Fruit fly (Drosophila melanogaster): ENCODE results near the gene tna.

The tna gene

dm6 chr3L:10898256-10898735, 63.0 kb downstream of the tna start (continued):
- TF ChIP-seq CG4424 (GFP tag; optimal IDR thresholded peaks at IDR 0.05), result no peak
- TF ChIP-seq repo (GFP tag; optimal IDR thresholded peaks at IDR 0.05), result no peak
- no peak for TF ChIP-seq CG4820 (GFP tag; optimal IDR thresholded peaks at IDR 0.05)
- no peak for TF ChIP-seq CG10979 (tag; optimal IDR thresholded peaks at IDR 0.05)
- no peak for TF ChIP-seq kni (GFP tag; optimal IDR thresholded peaks at IDR 0.05)
- no peak for TF ChIP-seq ci (GFP tag; IDR thresholded peaks at IDR 0.05)
- no peak for TF ChIP-seq ems (GFP tag; optimal IDR thresholded peaks at IDR 0.05)
- TF ChIP-seq CG6272 (GFP tag; IDR thresholded peaks at IDR 0.05), result no peak
- TF ChIP-seq br (optimal IDR thresholded peaks at IDR 0.05), result no peak
- TF ChIP-seq bbx (GFP tag; IDR thresholded peaks at IDR 0.05; ENCODE audit: partially characterized antibody), result no peak
- no peak for TF ChIP-seq CG34376 (GFP tag; optimal IDR thresholded peaks at IDR 0.05)
- no peak for TF ChIP-seq cwo (GFP tag; optimal IDR thresholded peaks at IDR 0.05)
- no peak for TF ChIP-seq ham (GFP tag; IDR thresholded peaks at IDR 0.05)
- no peak for TF ChIP-seq NFAT (GFP tag; IDR thresholded peaks at IDR 0.05)
- TF ChIP-seq maf-S (GFP tag; optimal IDR thresholded peaks at IDR 0.05), result no peak
- no peak for TF ChIP-seq Antp (GFP tag; optimal IDR thresholded peaks at IDR 0.05)
- peak; percentile 18 for TF ChIP-seq da (GFP tag; optimal IDR thresholded peaks at IDR 0.05)
- no peak for TF ChIP-seq corto (GFP tag; optimal IDR thresholded peaks at IDR 0.05)
- no peak for TF ChIP-seq nerfin-2 (GFP tag; IDR thresholded peaks at IDR 0.05; ENCODE audit: partially characterized antibody)
- no peak for TF ChIP-seq CG10462 (GFP tag; optimal IDR thresholded peaks at IDR 0.05)
- TF ChIP-seq CG8478 (optimal IDR thresholded peaks at IDR 0.05), result peak; percentile 83
- no peak for TF ChIP-seq Dek (tag; optimal IDR thresholded peaks at IDR 0.05)
- TF ChIP-seq danr (GFP tag; IDR thresholded peaks at IDR 0.05), result no peak
- TF ChIP-seq Abd-B (GFP tag; optimal IDR thresholded peaks at IDR 0.05), result no peak
- no peak for TF ChIP-seq dysf (GFP tag; IDR thresholded peaks at IDR 0.05)
- TF ChIP-seq sob (GFP tag; IDR thresholded peaks at IDR 0.05), result no peak
- TF ChIP-seq HHEX (GFP tag; optimal IDR thresholded peaks at IDR 0.05), result no peak
- peak; percentile 89 for TF ChIP-seq Deaf1 (tag; optimal IDR thresholded peaks at IDR 0.05)
- TF ChIP-seq btn (GFP tag; optimal IDR thresholded peaks at IDR 0.05), result no peak
- no peak for TF ChIP-seq CG15479 (GFP tag; optimal IDR thresholded peaks at IDR 0.05)
- TF ChIP-seq sqz (GFP tag; optimal IDR thresholded peaks at IDR 0.05), result no peak
- no peak for TF ChIP-seq Gug (GFP tag; IDR thresholded peaks at IDR 0.05)
- no peak for TF ChIP-seq CG18011 (GFP tag; optimal IDR thresholded peaks at IDR 0.05)
- no peak for TF ChIP-seq CG11696 (GFP tag; IDR thresholded peaks at IDR 0.05)
- peak; percentile 23 for TF ChIP-seq sug (tag; optimal IDR thresholded peaks at IDR 0.05)
- no peak for TF ChIP-seq eyg (GFP tag; optimal IDR thresholded peaks at IDR 0.05)
- TF ChIP-seq CG1233 (GFP tag; optimal IDR thresholded peaks at IDR 0.05), result no peak
- TF ChIP-seq dati (GFP tag; IDR thresholded peaks at IDR 0.05), result no peak
- peak; percentile 54 for TF ChIP-seq Med (GFP tag)
- no peak for TF ChIP-seq gem (tag; optimal IDR thresholded peaks at IDR 0.05)
- TF ChIP-seq CG6175 (GFP tag; IDR thresholded peaks at IDR 0.05), result no peak
- peak; percentile 47 to 83 for TF ChIP-seq Trl (optimal IDR thresholded peaks at IDR 0.05)
- no peak for TF ChIP-seq Trl (GFP tag; optimal IDR thresholded peaks at IDR 0.05)
- TF ChIP-seq CG2889 (GFP tag; IDR thresholded peaks at IDR 0.05), result no peak
- no peak for TF ChIP-seq fru (optimal IDR thresholded peaks at IDR 0.05)
- no peak for TF ChIP-seq Rx (GFP tag; IDR thresholded peaks at IDR 0.05)
- no peak for TF ChIP-seq kay (GFP tag; optimal IDR thresholded peaks at IDR 0.05)
- no peak for TF ChIP-seq Mrtf (GFP tag; IDR thresholded peaks at IDR 0.05)

All from whole organism, embryonic.